Worm (Caenorhabditis elegans): ENCODE results near the gene abhd-3.2.
A peak's percentile ranks its signal among the peaks of the same experiment; 100 is the strongest.

abhd-3.2 gene

DNA sequence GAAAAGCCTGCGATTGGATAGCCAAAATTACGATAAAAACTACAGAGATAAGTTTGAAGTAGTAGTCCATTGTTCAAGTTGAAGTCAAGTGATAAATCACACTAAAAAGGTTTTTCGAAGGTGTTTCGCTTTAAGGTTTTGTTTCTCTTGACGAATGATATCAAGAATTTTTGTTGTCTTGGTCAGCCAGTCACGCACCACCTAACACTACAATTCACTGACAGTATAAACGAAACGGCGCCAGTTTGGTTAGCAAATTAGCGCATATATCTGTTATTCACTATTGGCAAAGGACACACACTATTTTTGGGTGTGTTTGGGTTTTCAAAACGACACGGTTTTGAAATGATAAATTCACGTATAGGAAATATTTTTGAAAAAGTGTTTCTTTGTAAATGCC, 7.7 kb downstream of the abhd-3.2 start, which contains the start of gene C44C1.6 (continued):
- TF ChIP-seq zag-1 (tag; optimal IDR thresholded peaks at IDR 0.05) = no peak
- no peak for TF ChIP-seq unc-98 (GFP tag; IDR thresholded peaks at IDR 0.05)
- TF ChIP-seq elt-2 (tag; optimal IDR thresholded peaks at IDR 0.05) = no peak
- TF ChIP-seq nhr-71 (tag; optimal IDR thresholded peaks at IDR 0.05) = no peak
- no peak for TF ChIP-seq ets-5 (GFP tag; IDR thresholded peaks at IDR 0.05)
- TF ChIP-seq sox-4 (tag; optimal IDR thresholded peaks at IDR 0.05) = no peak
- peak; percentile 29 for TF ChIP-seq snu-23 (GFP tag; optimal IDR thresholded peaks at IDR 0.05)
- no peak for TF ChIP-seq dsc-1 (tag; optimal IDR thresholded peaks at IDR 0.05)
- TF ChIP-seq irx-1 (tag; optimal IDR thresholded peaks at IDR 0.05) = no peak
- TF ChIP-seq swsn-7 (tag; optimal IDR thresholded peaks at IDR 0.05) = no peak
- TF ChIP-seq lin-35 (GFP tag; optimal IDR thresholded peaks at IDR 0.05) = peak in 1 of 2 experiments; percentile 35
- no peak for TF ChIP-seq lin-39 (tag; optimal IDR thresholded peaks at IDR 0.05)
- peak in 1 of 6 experiments; percentile 88 for TF ChIP-seq elt-3 (tag; optimal IDR thresholded peaks at IDR 0.05)
- no peak for TF ChIP-seq hlh-17 (GFP tag; optimal IDR thresholded peaks at IDR 0.05; ENCODE audit: borderline replicate concordance)
- no peak for TF ChIP-seq egl-27 (tag; optimal IDR thresholded peaks at IDR 0.05)
- TF ChIP-seq jun-1 (tag; optimal IDR thresholded peaks at IDR 0.05) = no peak
- no peak for TF ChIP-seq nhr-90 (tag; optimal IDR thresholded peaks at IDR 0.05; ENCODE audit: poor library complexity)
- TF ChIP-seq nhr-28 (tag; optimal IDR thresholded peaks at IDR 0.05) = no peak
- TF ChIP-seq pqm-1 (tag; optimal IDR thresholded peaks at IDR 0.05) = no peak
- TF ChIP-seq unc-86 (tag; optimal IDR thresholded peaks at IDR 0.05) = no peak
- no peak for TF ChIP-seq Y116A8C.19 (tag; optimal IDR thresholded peaks at IDR 0.05; ENCODE audit: borderline replicate concordance)
- no peak for TF ChIP-seq lin-13 (GFP tag; optimal IDR thresholded peaks at IDR 0.05)
- no peak for TF ChIP-seq nhr-237 (tag; optimal IDR thresholded peaks at IDR 0.05)
- no peak for TF ChIP-seq nhr-84 (tag; optimal IDR thresholded peaks at IDR 0.05)
- no peak for TF ChIP-seq tlp-1 (tag; optimal IDR thresholded peaks at IDR 0.05)

DNA sequence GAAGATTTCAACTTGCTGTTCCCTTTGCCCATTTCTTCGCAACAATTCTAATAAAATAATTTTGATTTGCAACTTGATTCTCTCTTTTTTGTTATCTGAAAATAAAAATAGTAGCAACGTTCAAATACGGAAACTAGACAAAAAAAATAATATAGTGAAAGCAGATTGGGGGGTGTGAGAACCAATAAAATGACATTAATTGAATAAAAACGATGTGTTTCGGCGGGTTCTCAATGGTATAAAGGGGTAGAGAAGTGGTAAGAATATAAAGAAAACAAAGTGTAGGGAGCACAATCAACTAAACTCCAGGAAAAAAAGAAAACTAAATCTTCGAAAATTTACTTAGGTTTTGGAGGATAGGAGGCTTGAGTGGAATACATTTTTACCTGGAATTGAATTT, 14.6 kb downstream of the abhd-3.2 start, which contains the start of gene ncs-1:
ncs-1 (minus strand) TSS at position 101 of the 400 bp plus-strand sequence.
- no peak for TF ChIP-seq nhr-20 (tag; optimal IDR thresholded peaks at IDR 0.05)
- TF ChIP-seq vab-15 (tag; optimal IDR thresholded peaks at IDR 0.05) = no peak
- TF ChIP-seq alr-1 (tag; optimal IDR thresholded peaks at IDR 0.05; ENCODE audit: borderline replicate concordance) = no peak
- TF ChIP-seq grh-1 (GFP tag; IDR thresholded peaks at IDR 0.05) = no peak
- no peak for TF ChIP-seq isw-1 (GFP tag; IDR thresholded peaks at IDR 0.05)
- TF ChIP-seq fos-1 (tag; optimal IDR thresholded peaks at IDR 0.05) = no peak
- TF ChIP-seq lin-14 (GFP tag; optimal IDR thresholded peaks at IDR 0.05) = no peak
- TF ChIP-seq mab-9 (GFP tag; IDR thresholded peaks at IDR 0.05) = no peak
- TF ChIP-seq fkh-8 (tag; optimal IDR thresholded peaks at IDR 0.05) = no peak
- no peak for TF ChIP-seq pqm-1 (tag; optimal IDR thresholded peaks at IDR 0.05)
- no peak for TF ChIP-seq nhr-47 (tag; optimal IDR thresholded peaks at IDR 0.05)
- no peak for TF ChIP-seq unc-98 (GFP tag; IDR thresholded peaks at IDR 0.05)

ce11 chrX:960139-960538, 17.7 kb downstream of the abhd-3.2 start:
- TF ChIP-seq lin-14 (GFP tag; optimal IDR thresholded peaks at IDR 0.05) (no peak), nhr-47 (tag; optimal IDR thresholded peaks at IDR 0.05) (no peak), nhr-85 (tag) (no peak), mab-9 (GFP tag; IDR thresholded peaks at IDR 0.05) (no peak), tbx-2 (tag; optimal IDR thresholded peaks at IDR 0.05) (no peak), F16B12.6 (tag; optimal IDR thresholded peaks at IDR 0.05) (no peak), blmp-1 (tag; optimal IDR thresholded peaks at IDR 0.05) (no peak), ztf-4 (tag; optimal IDR thresholded peaks at IDR 0.05) (no peak), alr-1 (tag; optimal IDR thresholded peaks at IDR 0.05; ENCODE audit: borderline replicate concordance) (no peak), ets-5 (GFP tag; IDR thresholded peaks at IDR 0.05) (no peak), unc-98 (GFP tag; IDR thresholded peaks at IDR 0.05) (no peak), hpl-2 (GFP tag; optimal IDR thresholded peaks at IDR 0.05) (no peak), mef-2 (tag; optimal IDR thresholded peaks at IDR 0.05) (no peak)
